Fruit fly (Drosophila melanogaster) whole organism, embryonic: ENCODE results near the gene GCS2beta.
A peak's percentile ranks its signal among the peaks of the same experiment; 100 is the strongest.

ENCODE experiments used
- Aef1 ChIP-seq: fragments of 200-800 bp; sonication (Bioruptor generic); IDR thresholded peaks from 3 replicates; pipeline ENCODE4 v1.3.6; 2022; ENCODE audit warnings: missing biosample characterization, missing genetic modification characterization
- Asciz ChIP-seq: fragments of 200-800 bp; sonication (Bioruptor generic); optimal IDR thresholded peaks from 2 replicates; lab custom pipeline; 2017; ENCODE audit warnings: missing biosample characterization, mild to moderate bottlenecking, missing genetic modification characterization, missing genetic modification reagents
- Awh ChIP-seq: fragments of 200-800 bp; sonication (Bioruptor generic); IDR thresholded peaks from 2 replicates; pipeline ENCODE4, ENCODE4 v1.3.6; 2022; ENCODE audit warnings: missing biosample characterization, missing genetic modification characterization
- CG10209 ChIP-seq: fragments of 200-800 bp; sonication (Bioruptor generic); optimal IDR thresholded peaks from 3 replicates; lab custom pipeline; 2017; ENCODE audit warnings: missing biosample characterization, mild to moderate bottlenecking, missing genetic modification characterization, missing genetic modification reagents
- CG10565 ChIP-seq: fragments of 200-800 bp; sonication (Bioruptor generic); optimal IDR thresholded peaks from 3 replicates; lab custom pipeline; 2016; ENCODE audit warnings: missing biosample characterization, mild to moderate bottlenecking, missing genetic modification characterization
- CG13296 ChIP-seq: fragments of 200-800 bp; sonication (Bioruptor generic); optimal IDR thresholded peaks from 3 replicates; lab custom pipeline; 2018; ENCODE audit warnings: missing biosample characterization, mild to moderate bottlenecking, missing genetic modification characterization
- CG14441 ChIP-seq: fragments of 200-800 bp; sonication (Bioruptor generic); IDR thresholded peaks from 2 replicates; pipeline ENCODE4 v1.3.6; 2022; ENCODE audit warnings: missing biosample characterization, missing genetic modification characterization
- CG15073 ChIP-seq: fragments of 200-800 bp; sonication (Bioruptor generic); optimal IDR thresholded peaks from 2 replicates; lab custom pipeline; 2016; ENCODE audit warnings: missing biosample characterization, missing genetic modification characterization
- CG15269 ChIP-seq: fragments of 200-800 bp; sonication (Bioruptor generic); optimal IDR thresholded peaks from 2 replicates; lab custom pipeline; 2018; ENCODE audit warnings: missing biosample characterization, mild to moderate bottlenecking, missing genetic modification characterization, moderate library complexity
- CG17385 ChIP-seq: fragments of 200-800 bp; sonication (Bioruptor generic); optimal IDR thresholded peaks from 3 replicates; lab custom pipeline; 2018; ENCODE audit warnings: missing biosample characterization, mild to moderate bottlenecking, missing genetic modification characterization
- CG18262 ChIP-seq: fragments of 200-800 bp; optimal IDR thresholded peaks from 3 replicates; lab custom pipeline; 2019; ENCODE audit warnings: missing biosample characterization, mild to moderate bottlenecking, missing genetic modification characterization, moderate library complexity
- CG2199 ChIP-seq: fragments of 200-800 bp; sonication (Bioruptor generic); IDR thresholded peaks from 3 replicates; pipeline ENCODE4 v1.3.6; 2022; ENCODE audit warnings: missing biosample characterization, missing genetic modification characterization
- CG3281 ChIP-seq: fragments of 200-800 bp; sonication (Bioruptor generic); optimal IDR thresholded peaks from 3 replicates; lab custom pipeline; 2017; ENCODE audit warnings: missing biosample characterization, mild to moderate bottlenecking, missing genetic modification characterization
- CG3995 ChIP-seq: fragments of 200-800 bp; sonication (Bioruptor generic); optimal IDR thresholded peaks from 3 replicates; lab custom pipeline; 2016; ENCODE audit warnings: missing biosample characterization, missing genetic modification characterization
- CG42726 ChIP-seq: fragments of 200-800 bp; sonication (Bioruptor generic); IDR thresholded peaks from 2 replicates; pipeline ENCODE4 v1.3.6; 2022; ENCODE audit warnings: missing biosample characterization, missing genetic modification characterization; ENCODE audit not compliant: partially characterized antibody
- CG7357 ChIP-seq: fragments of 200-800 bp; sonication (Bioruptor generic); IDR thresholded peaks from 3 replicates; pipeline ENCODE4 v1.3.6; 2022; ENCODE audit warnings: missing biosample characterization, missing genetic modification characterization
- CG7928 ChIP-seq: fragments of 200-800 bp; sonication (Bioruptor generic); optimal IDR thresholded peaks from 2 replicates; lab custom pipeline; 2017; ENCODE audit warnings: missing biosample characterization, mild to moderate bottlenecking, missing genetic modification characterization
- Dfd ChIP-seq, 2 experiments: fragments of >200 bp; optimal IDR thresholded peaks; 2 replicates each; lab custom pipeline; 2017; ENCODE audit warnings: missing biosample characterization in 2 of 2, missing genetic modification characterization in 2 of 2
- Ets65A ChIP-seq: fragments of 200-800 bp; sonication (Bioruptor generic); peaks from one replicate; lab custom pipeline; 2016; ENCODE audit warnings: missing biosample characterization, missing genetic modification characterization
- Fer1 ChIP-seq: fragments of 200-800 bp; sonication (Bioruptor generic); optimal IDR thresholded peaks from 2 replicates; lab custom pipeline; 2017; ENCODE audit warnings: missing biosample characterization, mild to moderate bottlenecking, missing genetic modification characterization
- HLH4C ChIP-seq: fragments of 200-800 bp; sonication (Bioruptor generic); IDR thresholded peaks from 3 replicates; pipeline ENCODE4 v1.3.6; 2022; ENCODE audit warnings: missing biosample characterization, missing genetic modification characterization; ENCODE audit not compliant: partially characterized antibody
- HLHmδ ChIP-seq: fragments of 200-800 bp; sonication (Bioruptor generic); optimal IDR thresholded peaks from 2 replicates; lab custom pipeline; 2018; ENCODE audit warnings: missing biosample characterization, mild to moderate bottlenecking, missing genetic modification characterization, moderate library complexity
- HmgZ ChIP-seq: fragments of 200-800 bp; sonication (Bioruptor generic); optimal IDR thresholded peaks from 2 replicates; lab custom pipeline; 2018; ENCODE audit warnings: missing biosample characterization, mild to moderate bottlenecking, missing genetic modification characterization
- Lim3 ChIP-seq: fragments of 200-800 bp; sonication (Bioruptor generic); IDR thresholded peaks from 2 replicates; pipeline ENCODE4 v1.3.6; 2022; ENCODE audit warnings: missing biosample characterization, missing genetic modification characterization
- MBD-R2 ChIP-seq: fragments of 200-800 bp; sonication (Bioruptor generic); IDR thresholded peaks from 2 replicates; pipeline ENCODE4 v1.3.6; 2022; ENCODE audit warnings: missing biosample characterization, missing genetic modification characterization
- MESR4 ChIP-seq: fragments of 200-800 bp; sonication (Bioruptor generic); optimal IDR thresholded peaks from 2 replicates; lab custom pipeline; 2018; ENCODE audit warnings: missing biosample characterization, mild to moderate bottlenecking, missing genetic modification characterization, moderate library complexity
- Meics ChIP-seq: fragments of 200-800 bp; sonication (Bioruptor generic); optimal IDR thresholded peaks from 2 replicates; lab custom pipeline; 2017; ENCODE audit warnings: missing biosample characterization, mild to moderate bottlenecking, missing genetic modification characterization
- NFAT ChIP-seq: fragments of 200-800 bp; sonication (Bioruptor generic); IDR thresholded peaks from 2 replicates; pipeline ENCODE4 v1.3.6; 2022; ENCODE audit warnings: missing biosample characterization, missing genetic modification characterization
- NK7.1 ChIP-seq: fragments of 200-800 bp; sonication (Bioruptor generic); optimal IDR thresholded peaks from 3 replicates; lab custom pipeline; 2016; ENCODE audit warnings: missing biosample characterization, missing genetic modification characterization
- PHDP ChIP-seq: fragments of 200-800 bp; sonication (Bioruptor generic); optimal IDR thresholded peaks from 3 replicates; lab custom pipeline; 2018; ENCODE audit warnings: missing biosample characterization, mild to moderate bottlenecking, missing genetic modification characterization, moderate library complexity
- Rfx ChIP-seq: fragments of 200-800 bp; sonication (Bioruptor generic); IDR thresholded peaks from 2 replicates; pipeline ENCODE4 v1.3.6; 2022; ENCODE audit warnings: missing biosample characterization, missing genetic modification characterization
- az2 ChIP-seq: fragments of 200-800 bp; sonication (Bioruptor generic); optimal IDR thresholded peaks from 3 replicates; lab custom pipeline; 2016; ENCODE audit warnings: missing biosample characterization, missing genetic modification characterization
- bsh ChIP-seq, 2 experiments: fragments of 200-800 bp; sonication (Bioruptor generic); optimal IDR thresholded peaks; 2 replicates each; lab custom pipeline; 2017 to 2018; ENCODE audit warnings: mild to moderate bottlenecking in 2 of 2, missing biosample characterization in 2 of 2, missing genetic modification characterization in 2 of 2, moderate library complexity in 1 of 2
- exex ChIP-seq: fragments of 200-800 bp; sonication (Bioruptor generic); optimal IDR thresholded peaks from 4 replicates; lab custom pipeline; 2018; ENCODE audit warnings: missing biosample characterization, mild to moderate bottlenecking, missing genetic modification characterization, moderate library complexity
- gce ChIP-seq: fragments of 200-800 bp; sonication (Bioruptor generic); IDR thresholded peaks from 3 replicates; pipeline ENCODE4 v1.3.6; 2022; ENCODE audit warnings: missing biosample characterization, missing genetic modification characterization
- gfzf ChIP-seq: fragments of 200-800 bp; sonication (Bioruptor generic); optimal IDR thresholded peaks from 2 replicates; lab custom pipeline; 2016; ENCODE audit warnings: missing biosample characterization, mild to moderate bottlenecking, missing genetic modification characterization, moderate library complexity
- gt ChIP-seq: fragments of 200-800 bp; sonication (Bioruptor generic); IDR thresholded peaks from 2 replicates; pipeline ENCODE4 v1.3.6; 2022; ENCODE audit warnings: missing biosample characterization, missing genetic modification characterization
- inv ChIP-seq: fragments of 200-800 bp; sonication (Bioruptor generic); IDR thresholded peaks from 2 replicates; pipeline ENCODE4 v1.3.6; 2022; ENCODE audit warnings: missing biosample characterization, missing genetic modification characterization; ENCODE audit not compliant: partially characterized antibody
- mam ChIP-seq: fragments of 200-800 bp; sonication (Bioruptor generic); optimal IDR thresholded peaks from 3 replicates; lab custom pipeline; 2016; ENCODE audit warnings: missing biosample characterization, missing genetic modification characterization
- nerfin-2 ChIP-seq: fragments of 200-800 bp; sonication (Bioruptor generic); IDR thresholded peaks from 2 replicates; pipeline ENCODE4 v1.3.6; 2022; ENCODE audit warnings: missing biosample characterization, missing genetic modification characterization; ENCODE audit not compliant: partially characterized antibody
- sens ChIP-seq: fragments of 200-800 bp; sonication (Bioruptor generic); peaks from one replicate; lab custom pipeline; 2016; ENCODE audit warnings: missing biosample characterization, missing genetic modification characterization
- tin ChIP-seq: fragments of 200-800 bp; sonication (Bioruptor generic); optimal IDR thresholded peaks from 3 replicates; lab custom pipeline; 2016; ENCODE audit warnings: missing biosample characterization, missing genetic modification characterization

The GCS2beta gene

dm6 chr2L:17448435-17448834, 35.7 kb downstream of the GCS2beta start (continued):
- 0 out of 2 replicates have a peak, but pooled peaks have one; percentile 23 for TF ChIP-seq NFAT (GFP tag; lab: Robert Waterston, UW)
- no peak for TF ChIP-seq HLHmδ
- TF ChIP-seq az2 = no peak
- peak; percentile 4 for TF ChIP-seq CG13296
- TF ChIP-seq CG3281 (GFP tag; lab: Kevin White, UChicago) = peak; percentile 25
- TF ChIP-seq Lim3 (GFP tag; lab: Robert Waterston, UW) = no peak
- peak; percentile 25 for TF ChIP-seq Meics (GFP tag; lab: Kevin White, UChicago)
- TF ChIP-seq CG2199 = peak; percentile 82; the same call in 2 of the 3 replicates
- TF ChIP-seq MESR4 (GFP tag; lab: Kevin White, UChicago) = no peak
- TF ChIP-seq Fer1 = peak; percentile 26
- no peak for TF ChIP-seq CG7928 (GFP tag; lab: Kevin White, UChicago)
- peak; percentile 27; the same call in 1 of the 2 replicates for TF ChIP-seq CG14441 (GFP tag; lab: Robert Waterston, UW)
- no peak for TF ChIP-seq Awh (GFP tag; lab: Robert Waterston, UW)
- peak; percentile 23 for TF ChIP-seq PHDP (tag; lab: Kevin White, UChicago)
- TF ChIP-seq CG17385 = peak; percentile 19
- TF ChIP-seq CG15269 (tag; lab: Kevin White, UChicago) = peak; percentile 22
- no peak for TF ChIP-seq gfzf (GFP tag; lab: Kevin White, UChicago)
- no peak for TF ChIP-seq gce (GFP tag; lab: Robert Waterston, UW)
- TF ChIP-seq CG10209 (GFP tag; lab: Kevin White, UChicago) = peak; percentile 1

- TF ChIP-seq sens (GFP tag; lab: Kevin White, UChicago) (peak; percentile 22), HLH4C (no peak), Aef1 (GFP tag; lab: Robert Waterston, UW) (no peak), CG18262 (tag; lab: Kevin White, UChicago) (no peak), gt (GFP tag; lab: Robert Waterston, UW) (no peak), CG7357 (GFP tag; lab: Robert Waterston, UW) (no peak), HmgZ (tag; lab: Kevin White, UChicago) (no peak), bsh (GFP tag; optimal IDR thresholded peaks at IDR 0.05; lab: Kevin White, UChicago) (no peak), CG10565 (GFP tag; lab: Kevin White, UChicago) (no peak)
These were observed 37.0 kb downstream of the GCS2beta start for dm6 chr2L:17447071-17447470.

- TF ChIP-seq nerfin-2 (no peak), MBD-R2 (no peak), CG15073 (GFP tag; lab: Kevin White, UChicago) (no peak), Ets65A (GFP tag; lab: Kevin White, UChicago) (peak; percentile 45), Rfx (GFP tag; lab: Robert Waterston, UW) (no peak), Dfd (GFP tag; optimal IDR thresholded peaks at IDR 0.05; lab: Kevin White, UChicago) (peak in 1 of 2 experiments; percentile 85), mam (GFP tag; lab: Kevin White, UChicago) (no peak), Asciz (GFP tag; lab: Kevin White, UChicago) (no peak)
These were observed 46.5 kb downstream of the GCS2beta start for dm6 chr2L:17437594-17437993.

- TF ChIP-seq NK7.1 (GFP tag; lab: Kevin White, UChicago) = no peak
- no peak for TF ChIP-seq exex (tag; lab: Kevin White, UChicago)
- no peak for TF ChIP-seq CG3995 (GFP tag; lab: Kevin White, UChicago)
- TF ChIP-seq inv (GFP tag; lab: Robert Waterston, UW) = no peak
- no peak for TF ChIP-seq CG42726 (GFP tag; lab: Robert Waterston, UW)
- TF ChIP-seq tin (GFP tag; lab: Kevin White, UChicago) = no peak
These were observed 47.6 kb downstream of the GCS2beta start, which contains the start of gene CG33928 for dm6 chr2L:17436500-17436899. CG33928 (minus strand) TSS chr2L:17436600.
